Fruit fly (Drosophila melanogaster) whole organism, embryonic: Measurements from ENCODE around the gene CG14088.

Experiments used
- CG11695 ChIP-seq: fragments of 200-800 bp; sonication (Bioruptor generic); IDR thresholded peaks from 3 replicates; pipeline ENCODE4 v1.3.6; 2022; ENCODE audit warnings: missing biosample characterization, missing genetic modification characterization
- CG13287 ChIP-seq: fragments of 200-800 bp; sonication (Bioruptor generic); IDR thresholded peaks from 2 replicates; pipeline ENCODE4 v1.3.6; 2022; ENCODE audit warnings: missing biosample characterization, missing genetic modification characterization; ENCODE audit not compliant: partially characterized antibody
- CG13424 ChIP-seq: fragments of 200-800 bp; sonication (Bioruptor generic); optimal IDR thresholded peaks from 2 replicates; lab custom pipeline; 2019; ENCODE audit warnings: missing biosample characterization, mild to moderate bottlenecking, missing genetic modification characterization, moderate library complexity
- CG15269 ChIP-seq: fragments of 200-800 bp; sonication (Bioruptor generic); optimal IDR thresholded peaks from 2 replicates; lab custom pipeline; 2018; ENCODE audit warnings: missing biosample characterization, mild to moderate bottlenecking, missing genetic modification characterization, moderate library complexity
- CG1647 ChIP-seq: fragments of 200-800 bp; sonication (Bioruptor generic); optimal IDR thresholded peaks from 3 replicates; lab custom pipeline; 2016; ENCODE audit warnings: missing biosample characterization, missing genetic modification characterization
- CG2678 ChIP-seq: fragments of 200-800 bp; sonication (Bioruptor generic); optimal IDR thresholded peaks from 3 replicates; lab custom pipeline; 2019; ENCODE audit warnings: missing biosample characterization, mild to moderate bottlenecking, missing genetic modification characterization, moderate library complexity
- CG30403 ChIP-seq: fragments of 200-800 bp; sonication (Bioruptor generic); optimal IDR thresholded peaks from 3 replicates; lab custom pipeline; 2016; ENCODE audit warnings: missing biosample characterization, missing genetic modification characterization
- CG3065 ChIP-seq: fragments of 200-800 bp; sonication (Bioruptor generic); optimal IDR thresholded peaks from 2 replicates; lab custom pipeline; 2016; ENCODE audit warnings: missing biosample characterization, missing genetic modification characterization
- CG31441 ChIP-seq: fragments of 200-800 bp; sonication (Bioruptor generic); IDR thresholded peaks from 2 replicates; pipeline ENCODE4 v1.3.6; 2022; ENCODE audit warnings: missing biosample characterization, missing genetic modification characterization
- CG4360 ChIP-seq: fragments of 200-800 bp; sonication (Bioruptor generic); IDR thresholded peaks from 2 replicates; pipeline ENCODE4 v1.3.6; 2022; ENCODE audit warnings: missing biosample characterization, missing genetic modification characterization
- CG43689 ChIP-seq: fragments of 200-800 bp; sonication (Bioruptor generic); IDR thresholded peaks from 2 replicates; pipeline ENCODE4 v1.3.6; 2022; ENCODE audit warnings: missing biosample characterization, missing genetic modification characterization
- CG8388 ChIP-seq: fragments of 200-800 bp; sonication (Bioruptor generic); optimal IDR thresholded peaks from 2 replicates; lab custom pipeline; 2019; ENCODE audit warnings: missing biosample characterization, mild to moderate bottlenecking, missing genetic modification characterization, moderate library complexity
- CG9215 ChIP-seq: fragments of 200-800 bp; sonication (Bioruptor generic); IDR thresholded peaks from 2 replicates; pipeline ENCODE4 v1.3.6; 2022; ENCODE audit warnings: missing biosample characterization, missing genetic modification characterization
- CG9817 ChIP-seq: fragments of 200-800 bp; sonication (Bioruptor generic); optimal IDR thresholded peaks from 2 replicates; lab custom pipeline; 2018; ENCODE audit warnings: missing biosample characterization, mild to moderate bottlenecking, missing genetic modification characterization, moderate library complexity
- CoRest ChIP-seq: fragments of 200-800 bp; sonication (Bioruptor generic); optimal IDR thresholded peaks from 3 replicates; lab custom pipeline; 2018; ENCODE audit warnings: missing biosample characterization, mild to moderate bottlenecking, missing genetic modification characterization, moderate library complexity
- Drgx ChIP-seq: fragments of 200-800 bp; sonication (Bioruptor generic); IDR thresholded peaks from 2 replicates; pipeline ENCODE4 v1.3.6; 2022; ENCODE audit warnings: missing biosample characterization, missing genetic modification characterization
- Hr51 ChIP-seq, 2 experiments: fragments of 200-800 bp; sonication (Bioruptor generic); optimal IDR thresholded peaks; 2 replicates in 1 of 2; 3 replicates in 1 of 2; lab custom pipeline; 2016 to 2018; ENCODE audit warnings: missing biosample characterization in 2 of 2, missing genetic modification characterization in 2 of 2, mild to moderate bottlenecking in 1 of 2, moderate library complexity in 1 of 2
- Mad ChIP-seq: fragments of 200-800 bp; sonication (Bioruptor generic); optimal IDR thresholded peaks from 2 replicates; lab custom pipeline; 2016; ENCODE audit warnings: missing biosample characterization, missing genetic modification characterization
- Med ChIP-seq: fragments of 200-800 bp; sonication (Bioruptor generic); peaks from one replicate; lab custom pipeline; 2016; ENCODE audit warnings: missing biosample characterization, missing genetic modification characterization, mild to moderate bottlenecking, inconsistent platforms, moderate library complexity
- Meics ChIP-seq: fragments of 200-800 bp; sonication (Bioruptor generic); optimal IDR thresholded peaks from 2 replicates; lab custom pipeline; 2017; ENCODE audit warnings: missing biosample characterization, mild to moderate bottlenecking, missing genetic modification characterization
- Nf-YC ChIP-seq: fragments of 200-800 bp; optimal IDR thresholded peaks from 3 replicates; lab custom pipeline; 2019; ENCODE audit warnings: missing biosample characterization, mild to moderate bottlenecking, missing genetic modification characterization, moderate library complexity
- PHDP ChIP-seq: fragments of 200-800 bp; sonication (Bioruptor generic); optimal IDR thresholded peaks from 3 replicates; lab custom pipeline; 2018; ENCODE audit warnings: missing biosample characterization, mild to moderate bottlenecking, missing genetic modification characterization, moderate library complexity
- Spps ChIP-seq: fragments of 200-800 bp; sonication (Bioruptor generic); optimal IDR thresholded peaks from 2 replicates; lab custom pipeline; 2018; ENCODE audit warnings: missing biosample characterization, mild to moderate bottlenecking, missing genetic modification characterization
- Ssrp ChIP-seq: fragments of 200-800 bp; sonication (Bioruptor generic); optimal IDR thresholded peaks from 2 replicates; lab custom pipeline; 2018; ENCODE audit warnings: missing biosample characterization, mild to moderate bottlenecking, missing genetic modification characterization, moderate library complexity
- Xbp1 ChIP-seq: fragments of 200-800 bp; sonication (Bioruptor generic); optimal IDR thresholded peaks from 3 replicates; lab custom pipeline; 2016; ENCODE audit warnings: missing biosample characterization, mild to moderate bottlenecking, missing genetic modification characterization
- abd-A ChIP-seq: fragments of 200-800 bp; sonication (Bioruptor generic); optimal IDR thresholded peaks from 3 replicates; lab custom pipeline; 2019; ENCODE audit warnings: missing biosample characterization, mild to moderate bottlenecking, missing genetic modification characterization, moderate library complexity
- amos ChIP-seq: fragments of 200-800 bp; sonication (Bioruptor generic); IDR thresholded peaks from 2 replicates; pipeline ENCODE4 v1.3.6; 2022; ENCODE audit warnings: missing biosample characterization, missing genetic modification characterization; ENCODE audit not compliant: partially characterized antibody
- bab2 ChIP-seq: fragments of 200-800 bp; sonication (Bioruptor generic); optimal IDR thresholded peaks from 2 replicates; lab custom pipeline; 2016; ENCODE audit warnings: missing biosample characterization, missing genetic modification characterization
- chm ChIP-seq: fragments of 200-800 bp; sonication (Bioruptor generic); IDR thresholded peaks from 2 replicates; pipeline ENCODE4 v1.3.6; 2022; ENCODE audit warnings: missing biosample characterization, missing genetic modification characterization
- crol ChIP-seq: fragments of 200-800 bp; sonication (Bioruptor generic); IDR thresholded peaks from 2 replicates; pipeline ENCODE4 v1.3.6; 2022; ENCODE audit warnings: missing biosample characterization, missing genetic modification characterization
- dmrt99B ChIP-seq: fragments of 200-800 bp; sonication (Bioruptor generic); optimal IDR thresholded peaks from 2 replicates; lab custom pipeline; 2018; ENCODE audit warnings: missing biosample characterization, mild to moderate bottlenecking, missing genetic modification characterization, moderate library complexity
- grau ChIP-seq: fragments of 200-800 bp; optimal IDR thresholded peaks from 3 replicates; lab custom pipeline; 2019; ENCODE audit warnings: missing biosample characterization, mild to moderate bottlenecking, missing genetic modification characterization, moderate library complexity
- ham ChIP-seq: fragments of 200-800 bp; sonication (Bioruptor generic); IDR thresholded peaks from 2 replicates; pipeline ENCODE4 v1.3.6; 2022; ENCODE audit warnings: missing biosample characterization, missing genetic modification characterization
- jumu ChIP-seq: fragments of 200-800 bp; sonication (Bioruptor generic); optimal IDR thresholded peaks from 3 replicates; lab custom pipeline; 2016; ENCODE audit warnings: missing biosample characterization, missing genetic modification characterization
- knrl ChIP-seq: fragments of 200-800 bp; sonication (Bioruptor generic); IDR thresholded peaks from 3 replicates; pipeline ENCODE4 v1.3.6; 2022; ENCODE audit warnings: missing biosample characterization, missing genetic modification characterization; ENCODE audit not compliant: partially characterized antibody
- lola ChIP-seq, 3 experiments: fragments of >200 bp in 2 of 3; fragments of 200-800 bp in 1 of 3; sonication (Bioruptor generic) in 1 of 3; optimal IDR thresholded peaks; 2 replicates each; lab custom pipeline; 2017 to 2019; ENCODE audit warnings: missing biosample characterization in 3 of 3, missing genetic modification characterization in 3 of 3, mild to moderate bottlenecking in 1 of 3, moderate library complexity in 1 of 3
- mirr ChIP-seq: fragments of 200-800 bp; sonication (Bioruptor generic); optimal IDR thresholded peaks from 3 replicates; lab custom pipeline; 2018; ENCODE audit warnings: missing biosample characterization, mild to moderate bottlenecking, missing genetic modification characterization
- nmo ChIP-seq: fragments of 200-800 bp; sonication (Bioruptor generic); optimal IDR thresholded peaks from 2 replicates; lab custom pipeline; 2018; ENCODE audit warnings: missing biosample characterization, mild to moderate bottlenecking, missing genetic modification characterization, moderate library complexity
- nom ChIP-seq: fragments of 200-800 bp; sonication (Bioruptor generic); optimal IDR thresholded peaks from 2 replicates; lab custom pipeline; 2017; ENCODE audit warnings: missing biosample characterization, missing genetic modification characterization, mild to moderate bottlenecking, moderate library complexity, missing genetic modification reagents
- phol ChIP-seq: fragments of 200-800 bp; sonication (Bioruptor generic); optimal IDR thresholded peaks from 3 replicates; lab custom pipeline; 2018; ENCODE audit warnings: missing biosample characterization, mild to moderate bottlenecking, missing genetic modification characterization, moderate library complexity
- psq ChIP-seq: fragments of 200-800 bp; sonication (Bioruptor generic); optimal IDR thresholded peaks from 2 replicates; lab custom pipeline; 2017; ENCODE audit warnings: missing biosample characterization, missing genetic modification characterization
- slp2 ChIP-seq: fragments of 200-800 bp; sonication (Bioruptor generic); optimal IDR thresholded peaks from 2 replicates; lab custom pipeline; 2016; ENCODE audit warnings: missing biosample characterization, missing genetic modification characterization
- unpg ChIP-seq: fragments of 200-800 bp; sonication (Bioruptor generic); optimal IDR thresholded peaks from 3 replicates; lab custom pipeline; 2018; ENCODE audit warnings: missing biosample characterization, mild to moderate bottlenecking, missing genetic modification characterization, moderate library complexity
- z ChIP-seq: fragments of 200-800 bp; sonication (Bioruptor generic); IDR thresholded peaks from 3 replicates; pipeline ENCODE4 v1.3.6; 2022; ENCODE audit warnings: missing biosample characterization, missing genetic modification characterization

CG14088 gene

DNA sequence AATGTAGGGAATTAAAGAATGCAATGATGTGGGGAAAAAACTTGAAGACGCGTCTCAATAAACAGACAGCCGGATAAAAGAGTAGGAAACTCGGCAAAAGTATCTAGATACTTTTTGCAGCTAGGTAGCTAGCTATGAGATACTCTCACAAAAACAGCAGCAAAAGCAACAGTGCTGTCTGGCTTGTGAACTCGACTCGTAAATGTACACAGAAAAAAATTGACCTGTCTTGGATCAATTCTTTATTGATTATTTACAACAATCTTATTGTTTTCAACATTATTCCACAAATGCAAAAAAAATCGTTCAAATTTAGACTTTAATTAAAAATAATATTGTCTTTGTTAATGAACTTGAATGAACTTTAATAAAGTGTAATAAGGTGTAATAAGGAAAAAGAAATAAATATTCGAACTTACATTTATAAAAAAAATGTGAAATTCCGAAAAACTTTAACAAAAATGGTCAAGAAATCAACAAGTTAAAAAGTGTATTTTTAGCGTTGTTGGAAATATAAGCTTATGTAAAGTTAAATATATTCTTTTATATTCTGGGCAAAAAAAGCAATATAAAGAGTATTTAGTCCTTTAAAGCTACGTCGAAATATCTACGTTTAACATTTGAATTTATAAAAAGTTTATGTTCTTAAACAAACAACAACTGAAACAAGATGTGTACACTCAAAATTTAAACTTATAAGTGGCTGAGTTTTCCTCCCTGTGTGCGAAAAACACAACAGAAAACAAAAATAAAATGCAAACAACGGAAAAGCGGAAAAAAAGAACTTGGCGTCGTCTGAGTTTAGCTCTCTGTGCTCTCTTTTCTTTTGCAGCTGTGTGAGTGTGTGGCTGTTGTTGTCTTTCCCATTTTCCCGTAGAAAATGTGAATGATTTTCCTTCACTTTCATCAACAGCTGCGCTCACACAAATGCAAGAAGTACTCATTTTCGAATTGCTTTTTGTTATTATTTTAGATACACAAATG lies 36.4 kb downstream of the CG14088 start (continued):
- TF ChIP-seq CoRest (tag; lab: Kevin White, UChicago), result peak; percentile 11
- TF ChIP-seq nom (GFP tag; lab: Kevin White, UChicago), result peak; percentile 71
- peak; percentile 13 for TF ChIP-seq CG8388 (GFP tag; lab: Kevin White, UChicago)
- peak in 1 of 2 experiments; percentile 12 for TF ChIP-seq Hr51 (GFP tag; optimal IDR thresholded peaks at IDR 0.05; lab: Kevin White, UChicago)
- no peak for TF ChIP-seq knrl
- peak; percentile 3 for TF ChIP-seq grau (tag; lab: Kevin White, UChicago)
- TF ChIP-seq Drgx (GFP tag; lab: Robert Waterston, UW), result peak; percentile 74
- peak; percentile 23 for TF ChIP-seq unpg (GFP tag; lab: Kevin White, UChicago)
- no peak for TF ChIP-seq slp2
- peak in 1 of 3 experiments; percentile 32 for TF ChIP-seq lola (GFP tag; optimal IDR thresholded peaks at IDR 0.05; lab: Kevin White, UChicago)
- TF ChIP-seq CG11695, result 0 out of 3 replicates have a peak, but pooled peaks have one; percentile 8
- peak; percentile 14 for TF ChIP-seq PHDP (tag; lab: Kevin White, UChicago)
- TF ChIP-seq nmo, result peak; percentile 22
- no peak for TF ChIP-seq ham (GFP tag; lab: Robert Waterston, UW)
- TF ChIP-seq phol (tag; lab: Kevin White, UChicago), result peak; percentile 34
- peak; percentile 58; the same call in 1 of the 2 replicates for TF ChIP-seq CG4360
- TF ChIP-seq CG31441 (GFP tag; lab: Robert Waterston, UW), result peak; percentile 41; the same call in 1 of the 2 replicates
- TF ChIP-seq CG3065 (GFP tag; lab: Kevin White, UChicago), result no peak
- TF ChIP-seq CG2678 (tag; lab: Kevin White, UChicago), result peak; percentile 33
- TF ChIP-seq z (GFP tag; lab: Robert Waterston, UW), result 0 out of 3 replicates have a peak, but pooled peaks have one; percentile 17
- TF ChIP-seq CG30403, result peak; percentile 41

DNA sequence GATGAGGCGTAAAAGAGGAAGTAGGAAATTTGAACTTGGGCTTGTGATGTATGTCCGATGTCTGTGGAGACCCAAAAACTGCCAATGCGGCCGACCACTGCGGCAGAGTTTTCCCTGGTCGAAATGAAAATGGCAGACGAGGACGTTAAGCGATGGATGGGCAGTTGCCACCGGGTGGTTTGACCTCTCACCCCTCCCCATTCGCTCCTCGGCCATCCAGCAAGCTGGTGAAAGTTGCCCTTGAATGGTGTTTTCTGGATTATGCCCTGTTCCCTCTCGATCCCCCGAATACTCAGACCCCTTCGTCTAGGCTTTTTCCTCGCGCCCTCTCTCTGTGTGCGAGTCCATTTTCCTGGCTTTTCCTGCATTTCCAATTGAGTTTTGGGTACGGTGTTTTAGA lies 38.8 kb downstream of the CG14088 start:
- TF ChIP-seq CG43689, result no peak
- no peak for TF ChIP-seq psq
- TF ChIP-seq abd-A (tag; lab: Kevin White, UChicago), result peak; percentile 86
- 0 out of 2 replicates have a peak, but pooled peaks have one; percentile 17 for TF ChIP-seq chm
- TF ChIP-seq crol, result peak; percentile 58
- TF ChIP-seq, all 482 proteins: peak for 3

DNA sequence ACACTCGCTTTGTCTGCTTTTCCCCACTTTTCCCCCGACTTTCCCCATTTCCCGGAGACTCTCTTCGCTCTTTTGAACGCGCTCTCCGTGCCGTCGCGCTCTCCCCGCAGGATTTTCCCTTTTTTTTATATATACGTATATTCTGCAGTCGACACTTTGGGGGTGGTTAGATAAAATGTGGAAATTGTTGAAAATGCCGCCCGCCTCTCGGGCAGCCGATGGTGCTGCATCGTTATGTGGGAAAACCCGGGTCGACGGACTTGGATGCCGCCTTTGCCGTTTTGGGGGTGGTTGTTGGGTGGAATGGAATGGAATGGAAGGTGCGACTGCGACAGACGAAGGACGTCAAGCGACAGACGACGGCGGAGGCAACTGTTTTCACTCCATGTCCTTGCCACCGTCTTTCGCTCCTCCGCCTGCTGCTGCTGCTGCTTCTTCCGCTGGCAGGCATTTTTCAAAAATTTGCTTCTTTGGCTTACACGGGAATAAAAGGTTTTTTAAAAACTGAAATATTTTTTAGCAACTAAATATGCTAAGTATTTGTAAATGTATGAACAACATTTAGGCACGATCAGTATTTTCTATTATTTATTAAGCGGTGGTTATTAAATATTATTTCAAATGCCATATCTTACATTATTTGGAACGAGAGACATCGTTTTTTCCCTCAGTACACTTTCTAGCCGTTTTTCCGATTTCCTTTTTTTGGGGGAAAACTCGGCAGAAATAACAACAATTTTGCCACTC lies 39.5 kb downstream of the CG14088 start:
- TF ChIP-seq mirr (GFP tag; lab: Kevin White, UChicago) (no peak), CG1647 (no peak), Med (GFP tag; lab: Kevin White, UChicago) (peak; percentile 37), Nf-YC (no peak), CG15269 (tag; lab: Kevin White, UChicago) (peak; percentile 48), CG13424 (peak; percentile 39), Ssrp (tag; lab: Kevin White, UChicago) (peak; percentile 13), dmrt99B (tag; lab: Kevin White, UChicago) (peak; percentile 63), CG9215 (no peak), Xbp1 (peak; percentile 39), Mad (GFP tag; lab: Kevin White, UChicago) (peak; percentile 3), bab2 (GFP tag; lab: Kevin White, UChicago) (peak; percentile 4), CG13287 (GFP tag; lab: Robert Waterston, UW) (no peak), amos (no peak), jumu (no peak), Spps (tag; lab: Kevin White, UChicago) (no peak), CG9817 (no peak), Meics (GFP tag; lab: Kevin White, UChicago) (peak; percentile 43)
